Worm (Caenorhabditis elegans): ENCODE results near the gene fcho-1.

Gene fcho-1

ce11 chrII:1293157-1293556 lies 17.2 kb upstream of the fcho-1 start, which contains the start of gene srz-64:
TSS of gene srz-64 (minus strand) at chrII:1293257.
- TF ChIP-seq unc-39 (tag; optimal IDR thresholded peaks at IDR 0.05), result no peak
- no peak for TF ChIP-seq unc-120 (tag; optimal IDR thresholded peaks at IDR 0.05; ENCODE audit: poor library complexity, severe bottlenecking)
- TF ChIP-seq M03D4.4 (tag; optimal IDR thresholded peaks at IDR 0.05), result no peak
- TF ChIP-seq lsy-2 (tag; optimal IDR thresholded peaks at IDR 0.05), result no peak
- TF ChIP-seq sem-2 (GFP tag; optimal IDR thresholded peaks at IDR 0.05), result no peak
- TF ChIP-seq ztf-11 (tag; optimal IDR thresholded peaks at IDR 0.05), result no peak
- TF ChIP-seq snpc-4 (tag; optimal IDR thresholded peaks at IDR 0.05), result no peak
- no peak for TF ChIP-seq drap-1 (GFP tag; optimal IDR thresholded peaks at IDR 0.05)
- TF ChIP-seq bed-3 (GFP tag; optimal IDR thresholded peaks at IDR 0.05), result no peak
- TF ChIP-seq unc-62 (GFP tag; optimal IDR thresholded peaks at IDR 0.05), result no peak
- no peak for TF ChIP-seq mls-2 (tag; optimal IDR thresholded peaks at IDR 0.05)

DNA sequence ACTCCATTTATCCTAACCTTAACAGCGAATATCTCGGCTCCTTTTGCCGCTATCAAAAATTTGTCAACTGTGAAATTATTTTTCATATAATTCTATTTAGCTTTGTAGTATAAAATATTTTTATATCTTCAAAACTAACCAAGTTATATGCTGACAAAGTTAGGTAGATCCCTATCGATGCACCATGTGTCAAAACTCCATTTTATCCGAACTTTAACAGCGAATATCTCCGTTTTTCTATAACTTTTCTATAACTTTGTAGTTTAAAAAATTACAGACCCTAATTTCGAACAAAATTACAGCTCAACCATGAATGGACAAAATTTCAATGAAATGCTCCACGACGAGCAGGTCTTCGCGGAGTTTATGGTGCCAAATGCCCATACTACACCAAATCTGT lies 14.5 kb upstream of the fcho-1 start, which contains the start of gene Y57G7A.2:
Gene Y57G7A.2, plus strand, starts transcription at position 301 of the 400 bp plus-strand sequence.
- TF ChIP-seq nhr-76 (tag; optimal IDR thresholded peaks at IDR 0.05) (no peak), nhr-28 (tag; optimal IDR thresholded peaks at IDR 0.05) (no peak), cnd-1 (tag; optimal IDR thresholded peaks at IDR 0.05) (no peak), ztf-11 (tag; optimal IDR thresholded peaks at IDR 0.05) (no peak), mep-1 (tag; optimal IDR thresholded peaks at IDR 0.05) (no peak), hlh-1 (tag; optimal IDR thresholded peaks at IDR 0.05) (no peak), ceh-39 (tag; optimal IDR thresholded peaks at IDR 0.05) (no peak), zip-8 (tag; optimal IDR thresholded peaks at IDR 0.05) (no peak), drap-1 (GFP tag; optimal IDR thresholded peaks at IDR 0.05) (no peak), unc-62 (GFP tag; optimal IDR thresholded peaks at IDR 0.05) (no peak), unc-120 (tag; optimal IDR thresholded peaks at IDR 0.05; ENCODE audit: poor library complexity, severe bottlenecking) (no peak), tbx-8 (GFP tag; optimal IDR thresholded peaks at IDR 0.05) (no peak), sem-2 (GFP tag; optimal IDR thresholded peaks at IDR 0.05) (no peak), lin-13 (tag; optimal IDR thresholded peaks at IDR 0.05) (no peak), mls-2 (tag; optimal IDR thresholded peaks at IDR 0.05) (no peak)

ce11 chrII:1297044-1297696 lies 13.1 kb upstream of the fcho-1 start:
- TF ChIP-seq unc-62 (GFP tag; optimal IDR thresholded peaks at IDR 0.05), result no peak
- TF ChIP-seq bed-3 (GFP tag; optimal IDR thresholded peaks at IDR 0.05), result no peak
- no peak for TF ChIP-seq sptf-1 (tag; optimal IDR thresholded peaks at IDR 0.05)
- no peak for TF ChIP-seq blmp-1 (tag; optimal IDR thresholded peaks at IDR 0.05)
- no peak for TF ChIP-seq flh-1 (GFP tag; optimal IDR thresholded peaks at IDR 0.05)
- no peak for TF ChIP-seq lin-13 (tag; optimal IDR thresholded peaks at IDR 0.05)
- no peak for TF ChIP-seq unc-39 (tag; optimal IDR thresholded peaks at IDR 0.05)
- TF ChIP-seq lsy-2 (tag; optimal IDR thresholded peaks at IDR 0.05), result no peak
- no peak for TF ChIP-seq ceh-83 (GFP tag; optimal IDR thresholded peaks at IDR 0.05)
- TF ChIP-seq hlh-1 (tag; optimal IDR thresholded peaks at IDR 0.05), result no peak
- TF ChIP-seq elt-1 (tag; optimal IDR thresholded peaks at IDR 0.05; ENCODE audit: borderline replicate concordance, insufficient read depth), result no peak
- TF ChIP-seq nhr-12 (tag; optimal IDR thresholded peaks at IDR 0.05), result no peak
- TF ChIP-seq unc-120 (tag; optimal IDR thresholded peaks at IDR 0.05; ENCODE audit: poor library complexity, severe bottlenecking), result no peak
- no peak for TF ChIP-seq nhr-237 (tag; optimal IDR thresholded peaks at IDR 0.05)

ce11 chrII:1297697-1298093 lies 12.6 kb upstream of the fcho-1 start:
- TF ChIP-seq sptf-1 (tag; optimal IDR thresholded peaks at IDR 0.05), result no peak

DNA sequence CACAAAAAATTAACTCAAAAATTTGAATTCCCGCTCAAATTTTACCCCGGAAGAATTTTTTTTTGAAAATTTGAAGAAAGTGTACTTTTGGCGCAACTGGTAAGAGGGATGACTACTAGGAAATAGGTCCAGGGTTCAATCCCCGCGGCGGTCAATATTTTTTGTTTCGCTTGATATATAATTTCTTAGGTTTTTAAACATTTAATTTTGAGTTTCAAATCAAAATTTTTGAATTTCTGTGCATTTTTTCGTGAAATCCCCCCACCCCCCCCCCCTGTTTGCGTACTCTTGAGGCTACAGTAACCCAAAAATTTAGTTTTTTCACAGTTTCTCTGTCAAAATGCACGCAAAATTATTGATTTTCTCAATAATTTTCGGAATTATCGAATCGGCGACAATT lies 12.1 kb upstream of the fcho-1 start, which contains the start of gene Y57G7A.1:
Gene Y57G7A.1, plus strand, starts transcription at position 301 of the 400 bp plus-strand sequence.
- TF ChIP-seq lin-32 (GFP tag; optimal IDR thresholded peaks at IDR 0.05), result no peak

- TF ChIP-seq ham-2 (GFP tag; optimal IDR thresholded peaks at IDR 0.05) (no peak), elt-3 (tag; optimal IDR thresholded peaks at IDR 0.05) (no peak), nhr-28 (tag; optimal IDR thresholded peaks at IDR 0.05) (no peak), bed-3 (GFP tag; optimal IDR thresholded peaks at IDR 0.05) (no peak), flh-1 (GFP tag; optimal IDR thresholded peaks at IDR 0.05) (no peak), nhr-76 (tag; optimal IDR thresholded peaks at IDR 0.05) (no peak), elt-1 (tag; optimal IDR thresholded peaks at IDR 0.05; ENCODE audit: borderline replicate concordance, insufficient read depth) (no peak), mls-2 (tag; optimal IDR thresholded peaks at IDR 0.05) (no peak), ceh-43 (GFP tag; optimal IDR thresholded peaks at IDR 0.05) (no peak), nhr-237 (tag; optimal IDR thresholded peaks at IDR 0.05) (no peak), pha-4 (tag; optimal IDR thresholded peaks at IDR 0.05) (no peak)
Observed at ce11 chrII:1301554-1301953, 8.8 kb upstream of the fcho-1 start, which contains the start of gene glb-31. TSS of gene glb-31 (minus strand) at chrII:1301654.
